Worm (Caenorhabditis elegans) whole organism, L2 larva: ENCODE data around the gene ccm-3.

Source experiments
- C34F6.9 ChIP-seq: fragments of 150-350 bp; optimal IDR thresholded peaks from 2 replicates; lab custom pipeline; 2014; ENCODE audit warnings: missing biosample characterization, missing genetic modification characterization
- F13H6.1 ChIP-seq: sonication (generic microtip); optimal IDR thresholded peaks from 2 replicates; lab custom pipeline; 2016; ENCODE audit warnings: missing genetic modification characterization, missing compliant biosample characterization
- Y55F3AM.14 ChIP-seq: fragments of 200-800 bp; sonication (Bioruptor generic); optimal IDR thresholded peaks from 2 replicates; lab custom pipeline; 2018; ENCODE audit warnings: mild to moderate bottlenecking, missing genetic modification characterization, missing compliant biosample characterization
- ZK546.5 ChIP-seq: sonication (generic microtip); optimal IDR thresholded peaks from 2 replicates; lab custom pipeline; 2017; ENCODE audit warnings: missing biosample characterization, missing genetic modification characterization
- alr-1 ChIP-seq: fragments of 150-350 bp; optimal IDR thresholded peaks from 2 replicates; lab custom pipeline; 2014; ENCODE audit warnings: missing biosample characterization, missing genetic modification characterization
- ama-1 ChIP-seq: fragments of 150-350 bp; optimal IDR thresholded peaks from 2 replicates; lab custom pipeline; 2018; ENCODE audit warnings: inconsistent platforms
- blmp-1 ChIP-seq: sonication (generic microtip); optimal IDR thresholded peaks from 2 replicates; lab custom pipeline; 2017; ENCODE audit warnings: missing genetic modification characterization, mild to moderate bottlenecking, missing compliant biosample characterization, antibody characterized with exemption, moderate library complexity; ENCODE audit not compliant: insufficient read depth
- ceh-82 ChIP-seq: fragments of 150-350 bp; optimal IDR thresholded peaks from 2 replicates; lab custom pipeline; 2014; ENCODE audit warnings: missing biosample characterization, missing genetic modification characterization
- crh-2 ChIP-seq: sonication (generic microtip); optimal IDR thresholded peaks from 2 replicates; lab custom pipeline; 2017; ENCODE audit warnings: missing biosample characterization, missing genetic modification characterization
- egl-27 ChIP-seq: sonication (generic microtip); optimal IDR thresholded peaks from 3 replicates; lab custom pipeline; 2017; ENCODE audit warnings: missing biosample characterization, missing genetic modification reagents, missing genetic modification characterization
- elt-1 ChIP-seq: fragments of 150-350 bp; optimal IDR thresholded peaks from 2 replicates; lab custom pipeline; 2014; ENCODE audit warnings: missing biosample characterization, missing genetic modification characterization
- elt-3 ChIP-seq: sonication (generic microtip); optimal IDR thresholded peaks from 2 replicates; lab custom pipeline; 2017; ENCODE audit warnings: missing biosample characterization, missing genetic modification characterization
- fos-1 ChIP-seq: fragments of 150-350 bp; optimal IDR thresholded peaks from 2 replicates; lab custom pipeline; 2014; ENCODE audit warnings: missing biosample characterization, missing genetic modification characterization
- lin-13 ChIP-seq: fragments of 150-350 bp; optimal IDR thresholded peaks from 2 replicates; lab custom pipeline; 2014; ENCODE audit warnings: missing biosample characterization, missing genetic modification reagents, missing genetic modification characterization
- lin-39 ChIP-seq: fragments of 150-350 bp; optimal IDR thresholded peaks from 2 replicates; lab custom pipeline; 2014; ENCODE audit warnings: missing biosample characterization, missing genetic modification reagents, missing genetic modification characterization
- mab-5 ChIP-seq: fragments of 150-350 bp; optimal IDR thresholded peaks from 2 replicates; lab custom pipeline; 2014; ENCODE audit warnings: missing biosample characterization, missing genetic modification characterization
- mdl-1 ChIP-seq, 2 experiments: fragments of 150-350 bp in 1 of 2; sonication (generic microtip) in 1 of 2; optimal IDR thresholded peaks; 2 replicates each; lab custom pipeline; 2017; ENCODE audit warnings: missing biosample characterization in 2 of 2, missing genetic modification characterization in 2 of 2
- nhr-10 ChIP-seq: sonication (generic microtip); optimal IDR thresholded peaks from 2 replicates; lab custom pipeline; 2017; ENCODE audit warnings: missing biosample characterization, missing genetic modification characterization
- nhr-11 ChIP-seq: fragments of 150-350 bp; optimal IDR thresholded peaks from 2 replicates; lab custom pipeline; 2014; ENCODE audit warnings: missing biosample characterization, missing genetic modification characterization
- nhr-129 ChIP-seq: fragments of 150-350 bp; optimal IDR thresholded peaks from 2 replicates; lab custom pipeline; 2014; ENCODE audit warnings: missing biosample characterization, missing genetic modification characterization
- nhr-21 ChIP-seq: fragments of 150-350 bp; optimal IDR thresholded peaks from 2 replicates; lab custom pipeline; 2014; ENCODE audit warnings: missing biosample characterization, missing genetic modification characterization
- nhr-237 ChIP-seq: fragments of 150-350 bp; optimal IDR thresholded peaks from 2 replicates; lab custom pipeline; 2014; ENCODE audit warnings: missing biosample characterization, missing genetic modification characterization
- nhr-25 ChIP-seq: fragments of 150-350 bp; sonication (generic microtip); optimal IDR thresholded peaks from 3 replicates; lab custom pipeline; 2014; ENCODE audit warnings: missing biosample characterization, missing genetic modification characterization
- nhr-6 ChIP-seq: fragments of 150-350 bp; optimal IDR thresholded peaks from 2 replicates; lab custom pipeline; 2014; ENCODE audit warnings: missing biosample characterization, missing genetic modification characterization
- peb-1 ChIP-seq: fragments of 150-350 bp; optimal IDR thresholded peaks from 2 replicates; lab custom pipeline; 2014; ENCODE audit warnings: missing biosample characterization, missing genetic modification characterization
- sem-4 ChIP-seq: fragments of 150-350 bp; optimal IDR thresholded peaks from 2 replicates; lab custom pipeline; 2014; ENCODE audit warnings: missing biosample characterization, missing genetic modification reagents, missing genetic modification characterization
- skn-1 ChIP-seq: sonication (generic microtip); optimal IDR thresholded peaks from 2 replicates; lab custom pipeline; 2017; ENCODE audit warnings: missing biosample characterization, missing genetic modification characterization
- sma-9 ChIP-seq, 2 experiments: fragments of 150-350 bp in 1 of 2; sonication (generic microtip) in 1 of 2; optimal IDR thresholded peaks; 2 replicates each; lab custom pipeline; 2014 to 2016; ENCODE audit warnings: missing genetic modification characterization in 2 of 2, mild to moderate bottlenecking in 1 of 2, missing biosample characterization in 1 of 2, missing compliant biosample characterization in 1 of 2, missing genetic modification reagents in 1 of 2, moderate library complexity in 1 of 2
- snpc-4 ChIP-seq: fragments of 150-350 bp; optimal IDR thresholded peaks from 2 replicates; lab custom pipeline; 2014; ENCODE audit warnings: missing biosample characterization, missing genetic modification characterization
- unc-39 ChIP-seq: fragments of 150-350 bp; optimal IDR thresholded peaks from 2 replicates; lab custom pipeline; 2014; ENCODE audit warnings: missing biosample characterization, missing genetic modification characterization
- unc-55 ChIP-seq: fragments of 150-350 bp; sonication (generic microtip); optimal IDR thresholded peaks from 3 replicates; lab custom pipeline; 2014; ENCODE audit warnings: missing biosample characterization, missing genetic modification reagents, missing genetic modification characterization
- unc-62 ChIP-seq: fragments of 150-350 bp; optimal IDR thresholded peaks from 2 replicates; lab custom pipeline; 2014; ENCODE audit warnings: missing biosample characterization, missing genetic modification reagents, missing genetic modification characterization
- zag-1 ChIP-seq: fragments of 150-350 bp; optimal IDR thresholded peaks from 2 replicates; lab custom pipeline; 2014; ENCODE audit warnings: missing biosample characterization, missing genetic modification characterization
- ztf-1 ChIP-seq: fragments of 200-800 bp; sonication (Bioruptor generic); conservative IDR thresholded peaks from 2 replicates; pipeline ENCODE4 v1.3.6; 2022; ENCODE audit warnings: missing genetic modification characterization, missing compliant biosample characterization
- ztf-11 ChIP-seq: sonication (generic microtip); optimal IDR thresholded peaks from 2 replicates; lab custom pipeline; 2017; ENCODE audit warnings: missing biosample characterization, missing genetic modification characterization
- ztf-4 ChIP-seq: fragments of 150-350 bp; optimal IDR thresholded peaks from 2 replicates; lab custom pipeline; 2014; ENCODE audit warnings: missing biosample characterization, missing genetic modification characterization

ccm-3 gene

ce11 chrII:10592452-10592851 is 14.6 kb downstream of the ccm-3 start, which contains the start of gene crn-5:
Gene crn-5 (plus strand): TSS chrII:10592752.
- TF ChIP-seq mdl-1 (tag; optimal IDR thresholded peaks at IDR 0.05; lab: Kevin White, UChicago) (no peak), blmp-1 (tag; lab: Kevin White, UChicago) (no peak), egl-27 (tag; lab: Kevin White, UChicago) (no peak), nhr-237 (tag; lab: Kevin White, UChicago) (no peak), unc-55 (no peak), nhr-21 (no peak), C34F6.9 (tag; lab: Kevin White, UChicago) (no peak), sma-9 (GFP tag; optimal IDR thresholded peaks at IDR 0.05; lab: Kevin White, UChicago) (no peak), sma-9 (tag; optimal IDR thresholded peaks at IDR 0.05; lab: Kevin White, UChicago) (no peak), nhr-11 (tag; lab: Kevin White, UChicago) (no peak), unc-62 (GFP tag; lab: Kevin White, UChicago) (no peak), skn-1 (tag; lab: Kevin White, UChicago) (no peak), peb-1 (no peak), alr-1 (tag; lab: Kevin White, UChicago) (no peak)

- TF ChIP-seq ama-1 (no peak), egl-27 (tag; lab: Kevin White, UChicago) (no peak), F13H6.1 (tag; lab: Kevin White, UChicago) (no peak), sem-4 (tag; lab: Kevin White, UChicago) (no peak), Y55F3AM.14 (GFP tag; lab: Kevin White, UChicago) (no peak), ceh-82 (no peak), elt-3 (tag; lab: Kevin White, UChicago) (no peak), blmp-1 (tag; lab: Kevin White, UChicago) (no peak)
These were observed 19.3 kb downstream of the ccm-3 start, which contains the start of gene crn-3 for ce11 chrII:10587742-10588141. Gene crn-3 (plus strand): TSS chrII:10588042.

- TF ChIP-seq elt-3 (tag; lab: Kevin White, UChicago) (no peak), unc-39 (no peak), snpc-4 (tag; lab: Kevin White, UChicago) (no peak), unc-62 (GFP tag; lab: Kevin White, UChicago) (no peak), F13H6.1 (tag; lab: Kevin White, UChicago) (no peak), nhr-6 (tag; lab: Kevin White, UChicago) (no peak), sem-4 (tag; lab: Kevin White, UChicago) (no peak), zag-1 (tag; lab: Kevin White, UChicago) (no peak), nhr-11 (tag; lab: Kevin White, UChicago) (no peak), ZK546.5 (tag; lab: Kevin White, UChicago) (no peak), mdl-1 (tag; optimal IDR thresholded peaks at IDR 0.05; lab: Kevin White, UChicago) (no peak), skn-1 (tag; lab: Kevin White, UChicago) (no peak), nhr-10 (tag; lab: Kevin White, UChicago) (no peak), lin-13 (no peak), fos-1 (tag; lab: Kevin White, UChicago) (no peak), blmp-1 (tag; lab: Kevin White, UChicago) (no peak)
These were observed 23.0 kb downstream of the ccm-3 start, which contains the start of gene algn-9 for ce11 chrII:10584036-10584435. Gene algn-9 (plus strand): TSS chrII:10584336.

- TF ChIP-seq elt-1 (no peak), ztf-11 (tag; lab: Kevin White, UChicago) (no peak), nhr-10 (tag; lab: Kevin White, UChicago) (no peak), mab-5 (tag; lab: Kevin White, UChicago) (no peak), skn-1 (tag; lab: Kevin White, UChicago) (no peak), nhr-25 (tag; lab: Kevin White, UChicago) (no peak), sem-4 (tag; lab: Kevin White, UChicago) (no peak), ztf-4 (tag; lab: Kevin White, UChicago) (no peak), nhr-6 (tag; lab: Kevin White, UChicago) (no peak), lin-39 (tag; lab: Kevin White, UChicago) (no peak), unc-62 (GFP tag; lab: Kevin White, UChicago) (no peak), ztf-1 (GFP tag; lab: Robert Waterston, UW) (no peak), nhr-21 (no peak), crh-2 (tag; lab: Kevin White, UChicago) (no peak), lin-13 (no peak), nhr-129 (tag; lab: Kevin White, UChicago) (no peak), elt-3 (tag; lab: Kevin White, UChicago) (no peak), F13H6.1 (tag; lab: Kevin White, UChicago) (no peak), mdl-1 (tag; optimal IDR thresholded peaks at IDR 0.05; lab: Kevin White, UChicago) (no peak), nhr-237 (tag; lab: Kevin White, UChicago) (no peak)
These were observed 24.8 kb downstream of the ccm-3 start, which contains the start of gene mrps-22 for ce11 chrII:10582318-10582717. Gene mrps-22 (plus strand): TSS chrII:10582618.
